Fruit fly (Drosophila melanogaster) whole organism, adult: ENCODE measurements around the gene sick.

Experiments used
- CG12768 ChIP-seq: fragments of 200-800 bp; sonication (Bioruptor generic); optimal IDR thresholded peaks from 2 replicates; lab custom pipeline; 2017; ENCODE audit warnings: missing biosample characterization, missing genetic modification characterization, mild to moderate bottlenecking, moderate library complexity, missing genetic modification reagents
- CG14711 ChIP-seq: fragments of 200-800 bp; sonication (Bioruptor generic); optimal IDR thresholded peaks from 2 replicates; lab custom pipeline; 2018; ENCODE audit warnings: missing biosample characterization, mild to moderate bottlenecking, missing genetic modification characterization, moderate library complexity
- CG7101 ChIP-seq: fragments of 200-800 bp; sonication (Bioruptor generic); optimal IDR thresholded peaks from 2 replicates; lab custom pipeline; 2018; ENCODE audit warnings: missing biosample characterization, mild to moderate bottlenecking, missing genetic modification characterization, moderate library complexity
- cic ChIP-seq: fragments of 200-800 bp; sonication (Bioruptor generic); optimal IDR thresholded peaks from 2 replicates; lab custom pipeline; 2017; ENCODE audit warnings: missing biosample characterization, mild to moderate bottlenecking, missing genetic modification characterization, moderate library complexity
- kay ChIP-seq: fragments of 200-800 bp; sonication (Bioruptor generic); peaks from one replicate; lab custom pipeline; 2016; ENCODE audit warnings: missing biosample characterization, missing genetic modification characterization, borderline replicate concordance
- tj ChIP-seq: fragments of 200-800 bp; sonication (Bioruptor generic); optimal IDR thresholded peaks from 3 replicates; lab custom pipeline; 2017; ENCODE audit warnings: missing biosample characterization, mild to moderate bottlenecking, missing genetic modification characterization, moderate library complexity

- TF ChIP-seq tj (GFP tag; lab: Kevin White, UChicago): no peak
- no peak for TF ChIP-seq CG14711
- TF ChIP-seq CG12768 (GFP tag; lab: Kevin White, UChicago): no peak
- TF ChIP-seq kay (GFP tag; lab: Kevin White, UChicago): no peak
- no peak for TF ChIP-seq cic (GFP tag; lab: Kevin White, UChicago)
- TF ChIP-seq CG7101: no peak
Observed at dm6 chr2L:19987875-19988665, 191.9 kb downstream of the sick start.
